Worm (Caenorhabditis elegans) whole organism, L2 larva: ENCODE data around the gene W04D2.4.

Experiments
- C34F6.9 ChIP-seq: fragments of 150-350 bp; optimal IDR thresholded peaks from 2 replicates; lab custom pipeline; 2014; ENCODE audit warnings: missing biosample characterization, missing genetic modification characterization
- F13H6.1 ChIP-seq: sonication (generic microtip); optimal IDR thresholded peaks from 2 replicates; lab custom pipeline; 2016; ENCODE audit warnings: missing genetic modification characterization, missing compliant biosample characterization
- R02D3.7 ChIP-seq: fragments of 150-350 bp; optimal IDR thresholded peaks from 2 replicates; lab custom pipeline; 2014; ENCODE audit warnings: missing biosample characterization, missing genetic modification characterization
- Y55F3AM.14 ChIP-seq: fragments of 200-800 bp; sonication (Bioruptor generic); optimal IDR thresholded peaks from 2 replicates; lab custom pipeline; 2018; ENCODE audit warnings: mild to moderate bottlenecking, missing genetic modification characterization, missing compliant biosample characterization
- ZK546.5 ChIP-seq: sonication (generic microtip); optimal IDR thresholded peaks from 2 replicates; lab custom pipeline; 2017; ENCODE audit warnings: missing biosample characterization, missing genetic modification characterization
- alr-1 ChIP-seq: fragments of 150-350 bp; optimal IDR thresholded peaks from 2 replicates; lab custom pipeline; 2014; ENCODE audit warnings: missing biosample characterization, missing genetic modification characterization
- aly-2 ChIP-seq: fragments of 150-350 bp; optimal IDR thresholded peaks from 2 replicates; lab custom pipeline; 2014; ENCODE audit warnings: missing biosample characterization, missing genetic modification characterization
- ama-1 ChIP-seq: fragments of 150-350 bp; optimal IDR thresholded peaks from 2 replicates; lab custom pipeline; 2018; ENCODE audit warnings: inconsistent platforms
- blmp-1 ChIP-seq: sonication (generic microtip); optimal IDR thresholded peaks from 2 replicates; lab custom pipeline; 2017; ENCODE audit warnings: missing genetic modification characterization, mild to moderate bottlenecking, missing compliant biosample characterization, antibody characterized with exemption, moderate library complexity; ENCODE audit not compliant: insufficient read depth
- ceh-16 ChIP-seq: fragments of 150-350 bp; optimal IDR thresholded peaks from 2 replicates; lab custom pipeline; 2014; ENCODE audit warnings: missing biosample characterization, missing genetic modification characterization
- ceh-82 ChIP-seq: fragments of 150-350 bp; optimal IDR thresholded peaks from 2 replicates; lab custom pipeline; 2014; ENCODE audit warnings: missing biosample characterization, missing genetic modification characterization
- crh-2 ChIP-seq: sonication (generic microtip); optimal IDR thresholded peaks from 2 replicates; lab custom pipeline; 2017; ENCODE audit warnings: missing biosample characterization, missing genetic modification characterization
- dmd-4 ChIP-seq: sonication (generic microtip); optimal IDR thresholded peaks from 2 replicates; lab custom pipeline; 2017; ENCODE audit warnings: missing biosample characterization, missing genetic modification characterization
- egl-27 ChIP-seq: sonication (generic microtip); optimal IDR thresholded peaks from 3 replicates; lab custom pipeline; 2017; ENCODE audit warnings: missing biosample characterization, missing genetic modification reagents, missing genetic modification characterization
- elt-1 ChIP-seq: fragments of 150-350 bp; optimal IDR thresholded peaks from 2 replicates; lab custom pipeline; 2014; ENCODE audit warnings: missing biosample characterization, missing genetic modification characterization
- elt-3 ChIP-seq: sonication (generic microtip); optimal IDR thresholded peaks from 2 replicates; lab custom pipeline; 2017; ENCODE audit warnings: missing biosample characterization, missing genetic modification characterization
- fos-1 ChIP-seq: fragments of 150-350 bp; optimal IDR thresholded peaks from 2 replicates; lab custom pipeline; 2014; ENCODE audit warnings: missing biosample characterization, missing genetic modification characterization
- gmeb-1 ChIP-seq: fragments of 150-350 bp; optimal IDR thresholded peaks from 2 replicates; lab custom pipeline; 2014; ENCODE audit warnings: missing biosample characterization, missing genetic modification characterization
- lin-11 ChIP-seq: fragments of 150-350 bp; sonication (generic microtip); optimal IDR thresholded peaks from 2 replicates; lab custom pipeline; 2014; ENCODE audit warnings: missing biosample characterization, missing genetic modification characterization, inconsistent platforms, mixed read lengths
- lin-13 ChIP-seq: fragments of 150-350 bp; optimal IDR thresholded peaks from 2 replicates; lab custom pipeline; 2014; ENCODE audit warnings: missing biosample characterization, missing genetic modification reagents, missing genetic modification characterization
- lin-39 ChIP-seq: fragments of 150-350 bp; optimal IDR thresholded peaks from 2 replicates; lab custom pipeline; 2014; ENCODE audit warnings: missing biosample characterization, missing genetic modification reagents, missing genetic modification characterization
- lsy-2 ChIP-seq, 2 experiments: fragments of 150-350 bp in 1 of 2; sonication (generic microtip) in 1 of 2; optimal IDR thresholded peaks; 2 replicates each; lab custom pipeline; 2014 to 2017; ENCODE audit warnings: missing biosample characterization in 2 of 2, missing genetic modification characterization in 2 of 2
- mab-5 ChIP-seq: fragments of 150-350 bp; optimal IDR thresholded peaks from 2 replicates; lab custom pipeline; 2014; ENCODE audit warnings: missing biosample characterization, missing genetic modification characterization
- mbf-1 ChIP-seq: sonication (generic microtip); optimal IDR thresholded peaks from 2 replicates; lab custom pipeline; 2017; ENCODE audit warnings: missing biosample characterization, missing genetic modification characterization
- mdl-1 ChIP-seq, 2 experiments: fragments of 150-350 bp in 1 of 2; sonication (generic microtip) in 1 of 2; optimal IDR thresholded peaks; 2 replicates each; lab custom pipeline; 2017; ENCODE audit warnings: missing biosample characterization in 2 of 2, missing genetic modification characterization in 2 of 2
- nhr-10 ChIP-seq: sonication (generic microtip); optimal IDR thresholded peaks from 2 replicates; lab custom pipeline; 2017; ENCODE audit warnings: missing biosample characterization, missing genetic modification characterization
- nhr-11 ChIP-seq: fragments of 150-350 bp; optimal IDR thresholded peaks from 2 replicates; lab custom pipeline; 2014; ENCODE audit warnings: missing biosample characterization, missing genetic modification characterization
- nhr-12 ChIP-seq: fragments of 150-350 bp; optimal IDR thresholded peaks from 2 replicates; lab custom pipeline; 2014; ENCODE audit warnings: missing biosample characterization, missing genetic modification characterization
- nhr-129 ChIP-seq: fragments of 150-350 bp; optimal IDR thresholded peaks from 2 replicates; lab custom pipeline; 2014; ENCODE audit warnings: missing biosample characterization, missing genetic modification characterization
- nhr-21 ChIP-seq: fragments of 150-350 bp; optimal IDR thresholded peaks from 2 replicates; lab custom pipeline; 2014; ENCODE audit warnings: missing biosample characterization, missing genetic modification characterization
- nhr-23 ChIP-seq: fragments of 150-350 bp; optimal IDR thresholded peaks from 2 replicates; lab custom pipeline; 2014; ENCODE audit warnings: missing biosample characterization, missing genetic modification reagents, missing genetic modification characterization
- nhr-237 ChIP-seq: fragments of 150-350 bp; optimal IDR thresholded peaks from 2 replicates; lab custom pipeline; 2014; ENCODE audit warnings: missing biosample characterization, missing genetic modification characterization
- nhr-25 ChIP-seq: fragments of 150-350 bp; sonication (generic microtip); optimal IDR thresholded peaks from 3 replicates; lab custom pipeline; 2014; ENCODE audit warnings: missing biosample characterization, missing genetic modification characterization
- nhr-6 ChIP-seq: fragments of 150-350 bp; optimal IDR thresholded peaks from 2 replicates; lab custom pipeline; 2014; ENCODE audit warnings: missing biosample characterization, missing genetic modification characterization
- nhr-77 ChIP-seq: fragments of 150-350 bp; optimal IDR thresholded peaks from 2 replicates; lab custom pipeline; 2014; ENCODE audit warnings: missing biosample characterization, missing genetic modification characterization
- peb-1 ChIP-seq: fragments of 150-350 bp; optimal IDR thresholded peaks from 2 replicates; lab custom pipeline; 2014; ENCODE audit warnings: missing biosample characterization, missing genetic modification characterization
- sem-4 ChIP-seq: fragments of 150-350 bp; optimal IDR thresholded peaks from 2 replicates; lab custom pipeline; 2014; ENCODE audit warnings: missing biosample characterization, missing genetic modification reagents, missing genetic modification characterization
- skn-1 ChIP-seq: sonication (generic microtip); optimal IDR thresholded peaks from 2 replicates; lab custom pipeline; 2017; ENCODE audit warnings: missing biosample characterization, missing genetic modification characterization
- sma-3 ChIP-seq: sonication (generic microtip); optimal IDR thresholded peaks from 2 replicates; lab custom pipeline; 2016; ENCODE audit warnings: missing genetic modification reagents, missing genetic modification characterization, missing compliant biosample characterization
- sma-9 ChIP-seq, 2 experiments: fragments of 150-350 bp in 1 of 2; sonication (generic microtip) in 1 of 2; optimal IDR thresholded peaks; 2 replicates each; lab custom pipeline; 2014 to 2016; ENCODE audit warnings: missing genetic modification characterization in 2 of 2, mild to moderate bottlenecking in 1 of 2, missing biosample characterization in 1 of 2, missing compliant biosample characterization in 1 of 2, missing genetic modification reagents in 1 of 2, moderate library complexity in 1 of 2
- snpc-4 ChIP-seq: fragments of 150-350 bp; optimal IDR thresholded peaks from 2 replicates; lab custom pipeline; 2014; ENCODE audit warnings: missing biosample characterization, missing genetic modification characterization
- unc-39 ChIP-seq: fragments of 150-350 bp; optimal IDR thresholded peaks from 2 replicates; lab custom pipeline; 2014; ENCODE audit warnings: missing biosample characterization, missing genetic modification characterization
- unc-55 ChIP-seq: fragments of 150-350 bp; sonication (generic microtip); optimal IDR thresholded peaks from 3 replicates; lab custom pipeline; 2014; ENCODE audit warnings: missing biosample characterization, missing genetic modification reagents, missing genetic modification characterization
- unc-62 ChIP-seq: fragments of 150-350 bp; optimal IDR thresholded peaks from 2 replicates; lab custom pipeline; 2014; ENCODE audit warnings: missing biosample characterization, missing genetic modification reagents, missing genetic modification characterization
- zag-1 ChIP-seq: fragments of 150-350 bp; optimal IDR thresholded peaks from 2 replicates; lab custom pipeline; 2014; ENCODE audit warnings: missing biosample characterization, missing genetic modification characterization
- ztf-1 ChIP-seq: fragments of 200-800 bp; sonication (Bioruptor generic); conservative IDR thresholded peaks from 2 replicates; pipeline ENCODE4 v1.3.6; 2022; ENCODE audit warnings: missing genetic modification characterization, missing compliant biosample characterization
- ztf-11 ChIP-seq: sonication (generic microtip); optimal IDR thresholded peaks from 2 replicates; lab custom pipeline; 2017; ENCODE audit warnings: missing biosample characterization, missing genetic modification characterization
- ztf-4 ChIP-seq: fragments of 150-350 bp; optimal IDR thresholded peaks from 2 replicates; lab custom pipeline; 2014; ENCODE audit warnings: missing biosample characterization, missing genetic modification characterization

W04D2.4 gene

DNA sequence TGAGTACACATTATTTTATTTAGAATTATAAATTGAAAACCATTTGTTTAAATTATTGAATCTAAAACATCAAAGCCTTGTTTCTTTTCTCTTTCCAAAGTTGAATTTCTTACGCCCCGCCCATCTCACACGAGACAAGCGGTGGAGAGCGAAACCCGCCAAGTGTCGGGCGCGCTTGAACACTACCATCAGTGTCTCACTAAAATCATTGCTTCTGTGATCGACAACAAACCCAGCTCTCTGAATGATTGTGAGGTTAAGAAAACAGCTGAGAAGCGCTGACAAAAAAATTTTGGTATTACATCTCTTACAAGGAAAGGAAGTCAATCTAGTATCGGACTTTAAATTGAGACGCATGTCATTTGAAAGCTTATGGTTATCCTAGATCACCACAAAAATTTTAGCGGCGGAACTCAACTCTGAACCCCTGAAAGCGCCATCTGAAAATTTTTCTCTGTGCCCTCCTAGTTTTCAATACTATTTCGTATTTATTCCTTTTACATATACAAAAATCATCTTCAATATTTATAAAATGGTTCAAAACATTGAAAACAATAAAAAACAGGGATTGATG, 6.4 kb downstream of the W04D2.4 start:
- TF ChIP-seq Y55F3AM.14 (GFP tag; lab: Kevin White, UChicago): no peak
- TF ChIP-seq sem-4 (tag; lab: Kevin White, UChicago): no peak
- TF ChIP-seq lsy-2 (tag; optimal IDR thresholded peaks at IDR 0.05; lab: Kevin White, UChicago): peak; percentile 61 to 71
- TF ChIP-seq gmeb-1 (tag; lab: Kevin White, UChicago): peak; percentile 81
- TF ChIP-seq dmd-4 (tag; lab: Kevin White, UChicago): no peak
- peak; percentile 70 for TF ChIP-seq nhr-21 (tag; lab: Kevin White, UChicago)
- TF ChIP-seq lin-13 (GFP tag; lab: Kevin White, UChicago): peak; percentile 81
- TF ChIP-seq ceh-16: peak; percentile 71
- TF ChIP-seq nhr-23 (tag; lab: Kevin White, UChicago): no peak
- peak; percentile 99 for TF ChIP-seq snpc-4 (tag; lab: Kevin White, UChicago)
- peak; percentile 86 for TF ChIP-seq ama-1 (lab: Kevin White, UChicago)
- TF ChIP-seq elt-1 (tag; lab: Kevin White, UChicago): no peak
- TF ChIP-seq ztf-4 (tag; lab: Kevin White, UChicago): peak; percentile 73
- TF ChIP-seq egl-27 (tag; lab: Kevin White, UChicago): peak; percentile 45
- TF ChIP-seq sma-9 (GFP tag; optimal IDR thresholded peaks at IDR 0.05; lab: Kevin White, UChicago): peak; percentile 86
- TF ChIP-seq sma-9 (tag; optimal IDR thresholded peaks at IDR 0.05; lab: Kevin White, UChicago): no peak
- no peak for TF ChIP-seq nhr-11 (tag; lab: Kevin White, UChicago)
- no peak for TF ChIP-seq nhr-6
- no peak for TF ChIP-seq C34F6.9 (tag; lab: Kevin White, UChicago)
- no peak for TF ChIP-seq unc-39
- peak; percentile 59 for TF ChIP-seq nhr-129 (tag; lab: Kevin White, UChicago)
- no peak for TF ChIP-seq ztf-11 (tag; lab: Kevin White, UChicago)
- no peak for TF ChIP-seq nhr-77
- no peak for TF ChIP-seq blmp-1 (tag; lab: Kevin White, UChicago)
- no peak for TF ChIP-seq zag-1 (tag; lab: Kevin White, UChicago)
- TF ChIP-seq nhr-25: peak; percentile 70
- TF ChIP-seq mbf-1 (tag; lab: Kevin White, UChicago): no peak
- no peak for TF ChIP-seq ZK546.5
- peak; percentile 57 for TF ChIP-seq fos-1 (tag; lab: Kevin White, UChicago)
- no peak for TF ChIP-seq unc-55
- TF ChIP-seq lin-39 (tag; lab: Kevin White, UChicago): no peak
- TF ChIP-seq mab-5: no peak
- no peak for TF ChIP-seq elt-3
- no peak for TF ChIP-seq ztf-1 (GFP tag; lab: Robert Waterston, UW)
- peak; percentile 33 for TF ChIP-seq R02D3.7 (tag; lab: Kevin White, UChicago)
- TF ChIP-seq unc-62 (GFP tag; lab: Kevin White, UChicago): peak; percentile 17
- peak; percentile 60 for TF ChIP-seq crh-2
- TF ChIP-seq skn-1 (tag; lab: Kevin White, UChicago): no peak
- TF ChIP-seq nhr-12: no peak
- TF ChIP-seq peb-1 (tag; lab: Kevin White, UChicago): no peak
- no peak for TF ChIP-seq nhr-237 (tag; lab: Kevin White, UChicago)
- peak; percentile 75 for TF ChIP-seq F13H6.1 (tag; lab: Kevin White, UChicago)
- TF ChIP-seq nhr-10 (tag; lab: Kevin White, UChicago): peak; percentile 27
- TF ChIP-seq mdl-1 (tag; optimal IDR thresholded peaks at IDR 0.05; lab: Kevin White, UChicago): peak; percentile 50 to 83
- no peak for TF ChIP-seq alr-1 (tag; lab: Kevin White, UChicago)
- TF ChIP-seq sma-3: peak; percentile 85
- TF ChIP-seq lin-11: no peak
- no peak for TF ChIP-seq aly-2 (tag; lab: Kevin White, UChicago)
- no peak for TF ChIP-seq ceh-82
- TF ChIP-seq, all 48 proteins: peak for 20
